Fruit fly (Drosophila melanogaster): ENCODE data around the gene obst-E.

obst-E gene

DNA sequence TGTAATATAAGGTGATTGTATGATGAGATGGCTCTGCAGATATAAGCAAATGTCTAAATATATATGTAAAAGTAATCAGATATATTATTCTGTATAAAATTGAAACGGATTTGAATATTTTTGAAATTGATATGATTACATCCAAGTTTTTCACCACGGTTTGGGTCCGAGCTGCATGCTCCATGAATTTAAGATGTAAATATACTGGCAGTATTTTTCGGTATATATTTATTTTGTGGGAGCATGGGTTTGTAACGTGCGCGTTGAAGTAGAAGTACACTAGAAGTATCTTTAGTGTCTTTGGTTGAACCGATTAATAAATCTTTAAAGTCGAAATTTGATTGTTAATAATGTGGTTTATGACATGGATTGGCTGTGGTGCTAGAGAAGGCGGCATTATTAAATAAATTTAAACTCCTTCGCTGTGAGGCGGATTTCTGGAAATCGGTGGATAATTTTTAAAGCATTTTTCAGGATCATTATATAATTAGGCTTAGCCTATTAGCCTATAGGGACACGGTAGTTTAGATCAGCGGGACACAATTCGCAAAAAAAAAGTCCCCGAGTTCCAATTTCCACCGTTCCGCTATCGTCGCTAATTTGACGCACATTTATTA is 42.0 kb downstream of the obst-E start (continued):
- no peak for TF ChIP-seq CG12104 (GFP tag; optimal IDR thresholded peaks at IDR 0.05)
- no peak for TF ChIP-seq CG7357 (GFP tag; IDR thresholded peaks at IDR 0.05)
- TF ChIP-seq otp (GFP tag; IDR thresholded peaks at IDR 0.05): no peak
- TF ChIP-seq nom (GFP tag; optimal IDR thresholded peaks at IDR 0.05): no peak
- TF ChIP-seq ind (GFP tag; optimal IDR thresholded peaks at IDR 0.05): no peak
- peak; percentile 55 for TF ChIP-seq Opbp (GFP tag; IDR thresholded peaks at IDR 0.05; ENCODE audit: partially characterized antibody)
- TF ChIP-seq Vsx1 (GFP tag; optimal IDR thresholded peaks at IDR 0.05): peak; percentile 10
- TF ChIP-seq CG1792 (GFP tag; optimal IDR thresholded peaks at IDR 0.05): no peak
- no peak for TF ChIP-seq maf-S (GFP tag; optimal IDR thresholded peaks at IDR 0.05)
- TF ChIP-seq Hsf (GFP tag; optimal IDR thresholded peaks at IDR 0.05): no peak
- no peak for TF ChIP-seq BEAF-32 (GFP tag; optimal IDR thresholded peaks at IDR 0.05)
- TF ChIP-seq HLHmδ (GFP tag; optimal IDR thresholded peaks at IDR 0.05): no peak
- TF ChIP-seq Elba2 (GFP tag; optimal IDR thresholded peaks at IDR 0.05): no peak
- no peak; the same call in 1 of the 2 replicates for TF ChIP-seq bbx (GFP tag; IDR thresholded peaks at IDR 0.05; ENCODE audit: partially characterized antibody)
- TF ChIP-seq zen (tag; optimal IDR thresholded peaks at IDR 0.05): peak; percentile 40
- TF ChIP-seq cg (GFP tag; optimal IDR thresholded peaks at IDR 0.05): no peak
- TF ChIP-seq ro (GFP tag; IDR thresholded peaks at IDR 0.05): no peak
- no peak for TF ChIP-seq p53 (GFP tag; optimal IDR thresholded peaks at IDR 0.05)
- TF ChIP-seq BtbVII (GFP tag; optimal IDR thresholded peaks at IDR 0.05): no peak
- no peak for TF ChIP-seq esg (GFP tag; conservative IDR thresholded peaks at IDR 0.05)
- no peak for TF ChIP-seq vnd (GFP tag; IDR thresholded peaks at IDR 0.05; ENCODE audit: partially characterized antibody)
- no peak for TF ChIP-seq fd3F (GFP tag; optimal IDR thresholded peaks at IDR 0.05)

- TF ChIP-seq CG30431 (GFP tag; optimal IDR thresholded peaks at IDR 0.05) (no peak), amos (GFP tag; IDR thresholded peaks at IDR 0.05; ENCODE audit: partially characterized antibody) (peak; percentile 55), sna (GFP tag; IDR thresholded peaks at IDR 0.05; ENCODE audit: partially characterized antibody) (peak; percentile 77), Xbp1 (GFP tag; optimal IDR thresholded peaks at IDR 0.05) (no peak), mirr (GFP tag; optimal IDR thresholded peaks at IDR 0.05) (peak; percentile 27), MTF-1 (GFP tag; optimal IDR thresholded peaks at IDR 0.05; ENCODE audit: borderline replicate concordance) (no peak), usp (GFP tag; optimal IDR thresholded peaks at IDR 0.05) (no peak), CG2678 (tag; optimal IDR thresholded peaks at IDR 0.05) (no peak), schlank (tag; optimal IDR thresholded peaks at IDR 0.05) (no peak), HmgZ (tag; optimal IDR thresholded peaks at IDR 0.05) (peak; percentile 2), CG12942 (GFP tag; optimal IDR thresholded peaks at IDR 0.05) (no peak), CG34376 (GFP tag; optimal IDR thresholded peaks at IDR 0.05) (peak; percentile 80), Fer2 (tag; optimal IDR thresholded peaks at IDR 0.05) (no peak), Dad (GFP tag; optimal IDR thresholded peaks at IDR 0.05) (no peak), cato (GFP tag; optimal IDR thresholded peaks at IDR 0.05; ENCODE audit: borderline replicate concordance) (no peak), grn (GFP tag; optimal IDR thresholded peaks at IDR 0.05) (peak; percentile 70), HLH54F (GFP tag; optimal IDR thresholded peaks at IDR 0.05) (no peak), Dll (GFP tag; IDR thresholded peaks at IDR 0.05; ENCODE audit: partially characterized antibody) (peak; percentile 80), CG3163 (GFP tag; optimal IDR thresholded peaks at IDR 0.05) (no peak), CG14965 (GFP tag; optimal IDR thresholded peaks at IDR 0.05; ENCODE audit: borderline replicate concordance) (no peak), br (optimal IDR thresholded peaks at IDR 0.05) (no peak), vfl (GFP tag; optimal IDR thresholded peaks at IDR 0.05) (no peak), gcm (GFP tag; optimal IDR thresholded peaks at IDR 0.05) (no peak), Mrtf (GFP tag; IDR thresholded peaks at IDR 0.05) (no peak), CG1832 (GFP tag; optimal IDR thresholded peaks at IDR 0.05) (no peak), cad (GFP tag; optimal IDR thresholded peaks at IDR 0.05) (no peak), Scr (GFP tag; IDR thresholded peaks at IDR 0.05; ENCODE audit: partially characterized antibody) (peak; percentile 61)
These were observed 45.3 kb downstream of the obst-E start, which contains the start of the genes CG11149 and sip1 for dm6 chr2L:5720407-5721228. Gene CG11149, minus strand, starts transcription at chr2L:5720899. Gene sip1, plus strand, starts transcription at chr2L:5721051.

Data from whole organism, embryonic.